Worm (Caenorhabditis elegans): ENCODE measurements around the gene K08E7.6.
A peak's percentile ranks its signal among the peaks of the same experiment; 100 is the strongest.

K08E7.6 gene

DNA sequence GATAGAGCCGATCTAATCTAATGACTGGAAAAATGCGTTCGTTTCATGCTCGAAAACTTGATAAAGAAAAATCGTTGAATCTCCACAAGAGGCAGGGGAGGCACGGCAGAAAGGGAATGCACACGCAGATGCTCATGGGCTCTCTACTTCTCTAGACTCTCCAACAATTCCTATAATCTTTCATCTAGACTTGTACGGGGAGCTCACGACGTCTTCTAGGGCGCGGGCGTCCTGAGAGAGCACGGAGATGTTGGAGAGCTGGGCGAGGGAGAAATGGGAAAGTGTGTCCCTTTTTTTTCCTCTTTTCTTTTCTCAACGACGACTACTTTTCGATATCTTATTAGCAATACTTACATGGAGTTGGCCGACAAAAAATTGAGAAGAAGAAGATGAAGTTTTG, 2.2 kb upstream of the K08E7.6 start:
- TF ChIP-seq crh-2 (tag; optimal IDR thresholded peaks at IDR 0.05) (peak; percentile 1), C34F6.9 (tag; optimal IDR thresholded peaks at IDR 0.05) (peak; percentile 54), egl-27 (tag; optimal IDR thresholded peaks at IDR 0.05) (no peak), lsy-2 (tag; optimal IDR thresholded peaks at IDR 0.05) (peak in 1 of 2 experiments; percentile 17), sem-4 (tag; optimal IDR thresholded peaks at IDR 0.05) (peak; percentile 1), unc-62 (GFP tag; optimal IDR thresholded peaks at IDR 0.05) (no peak)

DNA sequence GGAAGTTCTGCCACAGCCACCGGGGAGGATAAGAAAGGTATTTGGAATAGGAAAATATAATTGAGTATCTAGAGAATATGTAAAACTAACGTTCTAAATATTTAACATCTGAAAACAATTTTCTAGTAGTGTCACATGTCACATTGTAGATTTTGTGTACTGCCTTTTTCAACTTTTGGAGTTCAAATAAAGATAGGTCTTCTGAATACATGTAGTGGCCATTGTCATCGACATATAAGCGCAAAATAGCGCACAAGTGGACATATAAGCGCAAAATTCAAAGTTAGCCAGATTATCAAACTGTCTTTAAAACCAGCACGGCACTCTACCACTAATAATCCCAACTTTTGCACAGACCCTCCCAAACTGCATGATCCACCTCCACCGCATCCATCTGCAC, 6.7 kb downstream of the K08E7.6 start:
- TF ChIP-seq nhr-25 (tag; optimal IDR thresholded peaks at IDR 0.05) (no peak), crh-2 (tag; optimal IDR thresholded peaks at IDR 0.05) (no peak), C34F6.9 (tag; optimal IDR thresholded peaks at IDR 0.05) (no peak)

- TF ChIP-seq elt-3 (tag; optimal IDR thresholded peaks at IDR 0.05) (no peak), lin-39 (tag; optimal IDR thresholded peaks at IDR 0.05) (no peak), peb-1 (tag; optimal IDR thresholded peaks at IDR 0.05) (no peak), nhr-10 (tag; optimal IDR thresholded peaks at IDR 0.05) (no peak), C34F6.9 (tag; optimal IDR thresholded peaks at IDR 0.05) (no peak), blmp-1 (tag; optimal IDR thresholded peaks at IDR 0.05; ENCODE audit: insufficient read depth) (no peak), elt-1 (tag; optimal IDR thresholded peaks at IDR 0.05) (no peak), nhr-6 (tag; optimal IDR thresholded peaks at IDR 0.05) (no peak), lin-13 (GFP tag; optimal IDR thresholded peaks at IDR 0.05) (no peak), mab-5 (tag; optimal IDR thresholded peaks at IDR 0.05) (no peak), F13H6.1 (tag; optimal IDR thresholded peaks at IDR 0.05) (no peak), alr-1 (tag; optimal IDR thresholded peaks at IDR 0.05) (no peak), unc-62 (GFP tag; optimal IDR thresholded peaks at IDR 0.05) (no peak)
Measured at ce11 chrIV:12573068-12573467, 7.9 kb downstream of the K08E7.6 start, which contains the start of gene K08E7.5. K08E7.5 (plus strand) TSS chrIV:12573368.

DNA sequence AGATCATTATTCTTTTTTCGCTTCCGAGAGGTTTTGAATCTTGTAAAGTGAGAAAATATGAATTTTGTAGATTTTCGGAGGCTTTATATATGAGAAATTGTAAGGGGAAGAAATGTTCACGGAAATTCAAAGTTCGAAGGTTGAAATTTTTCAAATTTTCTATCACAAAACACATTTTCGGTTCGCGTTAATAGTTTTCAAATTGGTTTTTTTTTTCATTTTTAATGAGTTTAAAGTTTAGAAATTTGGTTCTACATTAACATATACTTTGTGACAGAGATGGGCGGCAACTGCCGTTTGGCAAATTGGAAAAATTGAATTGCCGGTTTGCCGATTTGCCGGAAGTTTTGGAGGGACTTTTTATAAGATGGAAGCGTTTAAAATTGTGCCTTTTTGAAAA, 9.9 kb downstream of the K08E7.6 start, which contains the start of gene K08E7.4:
Gene K08E7.4 (minus strand): TSS at position 101 of the 400 bp plus-strand sequence.
- no peak for TF ChIP-seq ZK546.5 (tag; optimal IDR thresholded peaks at IDR 0.05)
- no peak for TF ChIP-seq F13H6.1 (tag; optimal IDR thresholded peaks at IDR 0.05)
- no peak for TF ChIP-seq nhr-23 (tag; optimal IDR thresholded peaks at IDR 0.05)
- no peak for TF ChIP-seq nhr-25 (tag; optimal IDR thresholded peaks at IDR 0.05)
- TF ChIP-seq nhr-11 (tag; optimal IDR thresholded peaks at IDR 0.05): no peak
- TF ChIP-seq elt-3 (tag; optimal IDR thresholded peaks at IDR 0.05): no peak
- TF ChIP-seq lin-39 (tag; optimal IDR thresholded peaks at IDR 0.05): no peak
- no peak for TF ChIP-seq nhr-6 (tag; optimal IDR thresholded peaks at IDR 0.05)
- TF ChIP-seq C34F6.9 (tag; optimal IDR thresholded peaks at IDR 0.05): no peak
- TF ChIP-seq R02D3.7 (tag; optimal IDR thresholded peaks at IDR 0.05): no peak
- TF ChIP-seq gmeb-1 (tag; optimal IDR thresholded peaks at IDR 0.05): no peak
- no peak for TF ChIP-seq mbf-1 (tag; optimal IDR thresholded peaks at IDR 0.05)
- TF ChIP-seq nhr-12 (tag; optimal IDR thresholded peaks at IDR 0.05): no peak
- TF ChIP-seq ztf-11 (tag; optimal IDR thresholded peaks at IDR 0.05): no peak
- TF ChIP-seq lin-11 (tag; optimal IDR thresholded peaks at IDR 0.05): no peak

DNA sequence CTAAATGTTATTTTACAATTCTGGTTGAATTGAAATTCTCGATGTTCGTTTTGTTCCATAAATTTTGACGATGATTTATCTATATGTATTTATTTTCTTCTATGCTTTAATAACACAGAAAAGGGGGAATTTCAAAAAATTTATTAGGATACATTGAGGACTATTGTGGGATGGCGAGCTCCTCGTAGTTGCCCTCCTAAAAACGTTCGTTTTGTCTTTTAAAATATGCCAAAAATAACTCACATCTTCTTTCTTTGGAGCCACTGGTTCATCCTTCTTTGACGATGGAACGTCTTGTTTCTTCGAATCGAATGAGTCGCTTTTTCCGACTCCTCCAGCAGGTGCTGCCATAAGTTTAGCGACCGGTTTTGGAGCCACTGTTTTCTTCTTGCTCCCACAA, 10.4 kb downstream of the K08E7.6 start:
- TF ChIP-seq nhr-25 (tag; optimal IDR thresholded peaks at IDR 0.05) (no peak), dmd-4 (tag; optimal IDR thresholded peaks at IDR 0.05) (no peak), F13H6.1 (tag; optimal IDR thresholded peaks at IDR 0.05) (no peak), skn-1 (tag; optimal IDR thresholded peaks at IDR 0.05) (no peak), sma-9 (GFP tag; optimal IDR thresholded peaks at IDR 0.05) (no peak), sma-9 (tag; optimal IDR thresholded peaks at IDR 0.05) (no peak), sma-3 (GFP tag; optimal IDR thresholded peaks at IDR 0.05) (no peak), nhr-11 (tag; optimal IDR thresholded peaks at IDR 0.05) (no peak), unc-55 (GFP tag; optimal IDR thresholded peaks at IDR 0.05) (no peak), fos-1 (tag; optimal IDR thresholded peaks at IDR 0.05) (no peak)

Data from whole organism, L2 larva.